Fruit fly (Drosophila melanogaster): ENCODE results near the gene CG31848.
"Not testable (repeated sequence)": the region's sequence is repeated elsewhere in the genome, so short reads cannot be mapped to it uniquely, and the experiment has no call there.

DNA sequence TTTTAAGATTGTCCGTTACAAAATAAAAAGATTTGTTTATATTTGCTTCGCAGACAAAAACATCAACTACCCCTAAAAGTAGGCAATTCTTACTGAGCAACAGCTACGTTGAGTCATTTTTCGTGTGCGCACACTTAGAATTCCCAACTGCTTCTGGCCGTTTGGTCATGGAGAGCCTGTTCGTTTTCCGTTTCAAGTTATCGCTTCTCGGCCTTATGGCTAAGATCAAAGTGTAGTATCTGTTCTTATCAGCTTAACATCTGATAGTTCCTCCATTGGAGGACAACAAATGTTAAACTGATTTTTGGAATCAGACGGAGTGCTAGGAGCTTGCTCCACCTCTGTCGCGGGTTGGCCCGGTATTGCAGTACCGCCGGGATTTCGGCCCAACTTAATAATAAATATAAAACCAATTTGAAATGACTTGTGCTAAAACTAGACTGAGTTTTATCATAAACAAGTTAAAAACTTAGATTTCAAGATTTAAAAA lies 50.0 kb downstream of the CG31848 start:
- not testable (repeated sequence) for TF ChIP-seq CG17568 (GFP tag; optimal IDR thresholded peaks at IDR 0.05); Trl (optimal IDR thresholded peaks at IDR 0.05)
- TF ChIP-seq Fer3 (tag; optimal IDR thresholded peaks at IDR 0.05) (peak; percentile 62), CG4424 (GFP tag; optimal IDR thresholded peaks at IDR 0.05) (peak; percentile 35), Trl (GFP tag; optimal IDR thresholded peaks at IDR 0.05) (peak; percentile 75), ash1 (GFP tag; optimal IDR thresholded peaks at IDR 0.05) (peak; percentile 23), H15 (GFP tag; IDR thresholded peaks at IDR 0.05) (peak; percentile 55; the same call in 1 of the 3 replicates)
